Fruit fly (Drosophila melanogaster): ENCODE measurements around the gene nerfin-1.

Gene nerfin-1

dm6 chr3L:904991-905745, 3.7 kb upstream of the nerfin-1 start (continued):
- TF ChIP-seq CG6791 (GFP tag; IDR thresholded peaks at IDR 0.05; ENCODE audit: partially characterized antibody) (peak; percentile 62; the same call in 1 of the 3 replicates), sc (optimal IDR thresholded peaks at IDR 0.05) (no peak), sc (GFP tag; optimal IDR thresholded peaks at IDR 0.05) (peak; percentile 5), CG10366 (GFP tag; IDR thresholded peaks at IDR 0.05) (peak; percentile 17; the same call in 1 of the 2 replicates), Hr3 (GFP tag; optimal IDR thresholded peaks at IDR 0.05) (peak; percentile 1), CG8924 (tag; optimal IDR thresholded peaks at IDR 0.05) (peak; percentile 44), mam (GFP tag; optimal IDR thresholded peaks at IDR 0.05) (no peak)

dm6 chr3L:907673-908323, 1.1 kb upstream of the nerfin-1 start:
- TF ChIP-seq CG10209 (GFP tag; optimal IDR thresholded peaks at IDR 0.05), result peak; percentile 20
- TF ChIP-seq CG5953 (GFP tag; IDR thresholded peaks at IDR 0.05), result no peak
- peak; percentile 50; the same call in 1 of the 2 replicates for TF ChIP-seq sisA (GFP tag; IDR thresholded peaks at IDR 0.05)
- TF ChIP-seq CG7963 (GFP tag; IDR thresholded peaks at IDR 0.05; ENCODE audit: partially characterized antibody), result no peak
- peak; percentile 40 for TF ChIP-seq CG17359 (tag; optimal IDR thresholded peaks at IDR 0.05)
- no peak for TF ChIP-seq wor (GFP tag; IDR thresholded peaks at IDR 0.05)
- TF ChIP-seq pros (GFP tag; optimal IDR thresholded peaks at IDR 0.05), result peak; percentile 94
- peak; percentile 23 for TF ChIP-seq ewg (GFP tag; optimal IDR thresholded peaks at IDR 0.05)
- TF ChIP-seq sens (GFP tag), result peak; percentile 92
- no peak for TF ChIP-seq CG6254 (GFP tag; optimal IDR thresholded peaks at IDR 0.05)
- peak; percentile 32; the same call in 1 of the 2 replicates for TF ChIP-seq aop (GFP tag; IDR thresholded peaks at IDR 0.05)
- TF ChIP-seq zfh2 (GFP tag; optimal IDR thresholded peaks at IDR 0.05), result no peak
- TF ChIP-seq CG42726 (GFP tag; IDR thresholded peaks at IDR 0.05; ENCODE audit: partially characterized antibody), result no peak
- peak; percentile 73 for TF ChIP-seq row (GFP tag; IDR thresholded peaks at IDR 0.05)
- TF ChIP-seq chinmo (GFP tag; IDR thresholded peaks at IDR 0.05; ENCODE audit: partially characterized antibody), result no peak
- no peak for TF ChIP-seq CG43689 (GFP tag; IDR thresholded peaks at IDR 0.05)
- no peak for TF ChIP-seq CG13296 (GFP tag; optimal IDR thresholded peaks at IDR 0.05)
- TF ChIP-seq crc (GFP tag; optimal IDR thresholded peaks at IDR 0.05), result no peak
- TF ChIP-seq fd102C (GFP tag; optimal IDR thresholded peaks at IDR 0.05), result no peak
- peak; percentile 46 for TF ChIP-seq Oli (tag; optimal IDR thresholded peaks at IDR 0.05)
- TF ChIP-seq Lhr (GFP tag; optimal IDR thresholded peaks at IDR 0.05), result no peak
- no peak for TF ChIP-seq ab (GFP tag; optimal IDR thresholded peaks at IDR 0.05)
- peak; percentile 10 for TF ChIP-seq ind (GFP tag; optimal IDR thresholded peaks at IDR 0.05)
- TF ChIP-seq dimm (GFP tag; IDR thresholded peaks at IDR 0.05), result no peak
- no peak for TF ChIP-seq CG4282 (GFP tag; optimal IDR thresholded peaks at IDR 0.05)
- TF ChIP-seq ara (GFP tag; IDR thresholded peaks at IDR 0.05), result peak; percentile 33; the same call in 1 of the 2 replicates
- TF ChIP-seq Chrac-16 (GFP tag; optimal IDR thresholded peaks at IDR 0.05), result peak; percentile 25
- TF ChIP-seq CG10431 (GFP tag; optimal IDR thresholded peaks at IDR 0.05), result no peak
- TF ChIP-seq CG14014 (GFP tag; IDR thresholded peaks at IDR 0.05), result no peak
- no peak for TF ChIP-seq Doc2 (GFP tag; IDR thresholded peaks at IDR 0.05)
- TF ChIP-seq sqz (GFP tag; optimal IDR thresholded peaks at IDR 0.05), result no peak
- TF ChIP-seq CG4707 (GFP tag; optimal IDR thresholded peaks at IDR 0.05), result no peak
- peak; percentile 40 for TF ChIP-seq NC2β (GFP tag; optimal IDR thresholded peaks at IDR 0.05)
- no peak for TF ChIP-seq CG32532 (GFP tag; IDR thresholded peaks at IDR 0.05)
- no peak for TF ChIP-seq maf-S (GFP tag; optimal IDR thresholded peaks at IDR 0.05)
- no peak for TF ChIP-seq Vsx1 (GFP tag; optimal IDR thresholded peaks at IDR 0.05)
- TF ChIP-seq CG30403 (GFP tag; optimal IDR thresholded peaks at IDR 0.05), result peak; percentile 38
- TF ChIP-seq Antp (GFP tag; optimal IDR thresholded peaks at IDR 0.05), result peak; percentile 23
- 0 out of 2 replicates have a peak, but pooled peaks have one; percentile 42 for TF ChIP-seq HLH3B (GFP tag; IDR thresholded peaks at IDR 0.05)
- no peak for TF ChIP-seq mld (GFP tag; IDR thresholded peaks at IDR 0.05; ENCODE audit: partially characterized antibody)

All from whole organism, embryonic.